Fruit fly (Drosophila melanogaster) whole organism, prepupa: Measurements from ENCODE around the gene Polr3A.
A peak's percentile ranks its signal among the peaks of the same experiment; 100 is the strongest.

Experiments
- Blimp-1 ChIP-seq: fragments of 200-800 bp; sonication (Bioruptor generic); optimal IDR thresholded peaks from 3 replicates; lab custom pipeline; 2017; ENCODE audit warnings: missing biosample characterization, missing genetic modification characterization, mild to moderate bottlenecking, moderate library complexity, missing genetic modification reagents
- CG10669 ChIP-seq: fragments of 200-800 bp; sonication (Bioruptor generic); optimal IDR thresholded peaks from 3 replicates; lab custom pipeline; 2018; ENCODE audit warnings: missing biosample characterization, mild to moderate bottlenecking, missing genetic modification characterization, moderate library complexity
- CG11294 ChIP-seq: fragments of 200-800 bp; sonication (Bioruptor generic); IDR thresholded peaks from 2 replicates; pipeline ENCODE4 v1.3.6; 2022; ENCODE audit warnings: missing biosample characterization, missing genetic modification characterization
- CG11902 ChIP-seq: fragments of 200-800 bp; sonication (Bioruptor generic); optimal IDR thresholded peaks from 3 replicates; lab custom pipeline; 2016; ENCODE audit warnings: missing biosample characterization, missing genetic modification characterization
- CG15336 ChIP-seq: fragments of 200-800 bp; sonication (Bioruptor generic); IDR thresholded peaks from 2 replicates; pipeline ENCODE4 v1.3.6; 2022; ENCODE audit warnings: missing biosample characterization, missing genetic modification characterization
- CG1621 ChIP-seq: fragments of 200-800 bp; sonication (Bioruptor generic); optimal IDR thresholded peaks from 3 replicates; lab custom pipeline; 2018; ENCODE audit warnings: missing biosample characterization, mild to moderate bottlenecking, missing genetic modification characterization
- CG16779 ChIP-seq: fragments of 200-800 bp; sonication (Bioruptor generic); optimal IDR thresholded peaks from 3 replicates; lab custom pipeline; 2017; ENCODE audit warnings: missing biosample characterization, mild to moderate bottlenecking, missing genetic modification characterization
- CG31627 ChIP-seq: fragments of 200-800 bp; sonication (Bioruptor generic); optimal IDR thresholded peaks from 3 replicates; lab custom pipeline; 2016; ENCODE audit warnings: missing biosample characterization, missing genetic modification characterization
- CG32006 ChIP-seq: fragments of 200-800 bp; sonication (Bioruptor generic); optimal IDR thresholded peaks from 3 replicates; lab custom pipeline; 2017; ENCODE audit warnings: missing biosample characterization, mild to moderate bottlenecking, missing genetic modification characterization
- CG34406 ChIP-seq: fragments of 200-800 bp; sonication (Bioruptor generic); optimal IDR thresholded peaks from 3 replicates; lab custom pipeline; 2016; ENCODE audit warnings: missing biosample characterization, missing genetic modification characterization
- CG6163 ChIP-seq: fragments of 200-800 bp; sonication (Bioruptor generic); IDR thresholded peaks from 3 replicates; pipeline ENCODE4 v1.3.6; 2022; ENCODE audit warnings: missing biosample characterization, missing genetic modification characterization
- CG6276 ChIP-seq: fragments of 200-800 bp; sonication (Bioruptor generic); optimal IDR thresholded peaks from 2 replicates; lab custom pipeline; 2017; ENCODE audit warnings: missing biosample characterization, mild to moderate bottlenecking, missing genetic modification characterization
- CG6792 ChIP-seq: fragments of 200-800 bp; sonication (Bioruptor generic); optimal IDR thresholded peaks from 3 replicates; lab custom pipeline; 2016; ENCODE audit warnings: missing biosample characterization, missing genetic modification characterization
- CG7368 ChIP-seq: fragments of 200-800 bp; sonication (Bioruptor generic); optimal IDR thresholded peaks from 3 replicates; lab custom pipeline; 2016; ENCODE audit warnings: missing biosample characterization, missing genetic modification characterization
- CG8119 ChIP-seq: fragments of 200-800 bp; sonication (Bioruptor generic); IDR thresholded peaks from 3 replicates; pipeline ENCODE4 v1.3.6; 2022; ENCODE audit warnings: missing biosample characterization, missing genetic modification characterization
- CG9139 ChIP-seq: fragments of 200-800 bp; sonication (Bioruptor generic); optimal IDR thresholded peaks from 3 replicates; lab custom pipeline; 2017; ENCODE audit warnings: missing biosample characterization, mild to moderate bottlenecking, missing genetic modification characterization
- Eip75B ChIP-seq: fragments of 200-800 bp; sonication (Bioruptor generic); optimal IDR thresholded peaks from 3 replicates; lab custom pipeline; 2016; ENCODE audit warnings: missing biosample characterization, missing genetic modification characterization
- Eip78C ChIP-seq: fragments of 200-800 bp; sonication (Bioruptor generic); peaks from one replicate; lab custom pipeline; 2016; ENCODE audit warnings: missing biosample characterization, missing genetic modification characterization
- Eip93F ChIP-seq: fragments of 200-800 bp; sonication (Bioruptor generic); optimal IDR thresholded peaks from 2 replicates; lab custom pipeline; 2016; ENCODE audit warnings: missing biosample characterization, mild to moderate bottlenecking, missing genetic modification characterization
- Ets21C ChIP-seq: fragments of 200-800 bp; sonication (Bioruptor generic); optimal IDR thresholded peaks from 3 replicates; lab custom pipeline; 2016; ENCODE audit warnings: missing biosample characterization, missing genetic modification characterization
- Ets96B ChIP-seq: fragments of 200-800 bp; optimal IDR thresholded peaks from 2 replicates; lab custom pipeline; 2019; ENCODE audit warnings: missing biosample characterization, mild to moderate bottlenecking, missing genetic modification characterization, moderate library complexity
- Gug ChIP-seq: fragments of 200-800 bp; sonication (Bioruptor generic); IDR thresholded peaks from 2 replicates; pipeline ENCODE4 v1.3.6; 2022; ENCODE audit warnings: missing biosample characterization, missing genetic modification characterization
- Hr39 ChIP-seq: fragments of 200-800 bp; sonication (Bioruptor generic); optimal IDR thresholded peaks from 2 replicates; lab custom pipeline; 2016; ENCODE audit warnings: missing biosample characterization, missing genetic modification characterization
- Hr4 ChIP-seq: fragments of 200-800 bp; sonication (Bioruptor generic); optimal IDR thresholded peaks from 3 replicates; lab custom pipeline; 2016; ENCODE audit warnings: missing biosample characterization, missing genetic modification characterization
- OdsH ChIP-seq: fragments of 200-800 bp; sonication (Bioruptor generic); optimal IDR thresholded peaks from 3 replicates; lab custom pipeline; 2016; ENCODE audit warnings: missing biosample characterization, missing genetic modification characterization
- Smox ChIP-seq: fragments of 200-800 bp; sonication (Bioruptor generic); optimal IDR thresholded peaks from 3 replicates; lab custom pipeline; 2016; ENCODE audit warnings: missing biosample characterization, missing genetic modification characterization
- Sox102F ChIP-seq: fragments of 200-800 bp; sonication (Bioruptor generic); optimal IDR thresholded peaks from 2 replicates; lab custom pipeline; 2016; ENCODE audit warnings: missing biosample characterization, mild to moderate bottlenecking, missing genetic modification characterization
- Sox14 ChIP-seq: fragments of 200-800 bp; sonication (Bioruptor generic); optimal IDR thresholded peaks from 3 replicates; lab custom pipeline; 2016; ENCODE audit warnings: missing biosample characterization, missing genetic modification characterization
- Sox15 ChIP-seq: fragments of 200-800 bp; sonication (Bioruptor generic); optimal IDR thresholded peaks from 3 replicates; lab custom pipeline; 2016; ENCODE audit warnings: missing biosample characterization, missing genetic modification characterization
- achi ChIP-seq: fragments of 200-800 bp; sonication (Bioruptor generic); optimal IDR thresholded peaks from 3 replicates; lab custom pipeline; 2016; ENCODE audit warnings: missing biosample characterization, missing genetic modification characterization
- dac ChIP-seq: fragments of 200-800 bp; sonication (Bioruptor generic); optimal IDR thresholded peaks from 2 replicates; lab custom pipeline; 2017; ENCODE audit warnings: missing biosample characterization, mild to moderate bottlenecking, missing genetic modification characterization
- eg ChIP-seq: fragments of 200-800 bp; sonication (Bioruptor generic); IDR thresholded peaks from 3 replicates; pipeline ENCODE4 v1.3.6; 2022; ENCODE audit warnings: missing biosample characterization, missing genetic modification characterization
- esn ChIP-seq: fragments of 200-800 bp; sonication (Bioruptor generic); optimal IDR thresholded peaks from 2 replicates; lab custom pipeline; 2016; ENCODE audit warnings: missing biosample characterization, mild to moderate bottlenecking, missing genetic modification characterization, moderate library complexity
- fd59A ChIP-seq: fragments of 200-800 bp; sonication (Bioruptor generic); optimal IDR thresholded peaks from 2 replicates; lab custom pipeline; 2017; ENCODE audit warnings: missing biosample characterization, mild to moderate bottlenecking, missing genetic modification characterization, missing genetic modification reagents
- fd85E ChIP-seq: fragments of 200-800 bp; sonication (Bioruptor generic); optimal IDR thresholded peaks from 3 replicates; lab custom pipeline; 2016; ENCODE audit warnings: missing biosample characterization, missing genetic modification characterization
- net ChIP-seq: fragments of 200-800 bp; sonication (Bioruptor generic); optimal IDR thresholded peaks from 3 replicates; lab custom pipeline; 2016; ENCODE audit warnings: missing biosample characterization, missing genetic modification characterization
- pdm3 ChIP-seq: fragments of 200-800 bp; sonication (Bioruptor generic); optimal IDR thresholded peaks from 3 replicates; lab custom pipeline; 2016; ENCODE audit warnings: missing biosample characterization, missing genetic modification characterization
- salr ChIP-seq, 2 experiments: fragments of 200-800 bp; sonication (Bioruptor generic); optimal IDR thresholded peaks; 3 replicates each; lab custom pipeline; 2016 to 2018; ENCODE audit warnings: missing biosample characterization in 2 of 2, missing genetic modification characterization in 2 of 2, mild to moderate bottlenecking in 1 of 2
- ss ChIP-seq, 2 experiments: fragments of 200-800 bp; sonication (Bioruptor generic); optimal IDR thresholded peaks; 2 replicates in 1 of 2; 3 replicates in 1 of 2; lab custom pipeline; 2017 to 2018; ENCODE audit warnings: mild to moderate bottlenecking in 2 of 2, missing biosample characterization in 2 of 2, missing genetic modification characterization in 2 of 2, moderate library complexity in 1 of 2
- svp ChIP-seq: fragments of 200-800 bp; sonication (Bioruptor generic); peaks from one replicate; lab custom pipeline; 2016; ENCODE audit warnings: missing biosample characterization, missing genetic modification characterization
- topi ChIP-seq: fragments of 200-800 bp; sonication (Bioruptor generic); optimal IDR thresholded peaks from 3 replicates; lab custom pipeline; 2016; ENCODE audit warnings: missing biosample characterization, missing genetic modification characterization
- vri ChIP-seq: fragments of 200-800 bp; sonication (Bioruptor generic); optimal IDR thresholded peaks from 3 replicates; lab custom pipeline; 2016; ENCODE audit warnings: missing biosample characterization, mild to moderate bottlenecking, missing genetic modification characterization

The Polr3A gene

dm6 chrX:15762723-15763122, at the start of gene Polr3A:
Polr3A (plus strand) TSS chrX:15762956.
- TF ChIP-seq CG31627 (GFP tag; lab: Kevin White, UChicago): no peak

DNA sequence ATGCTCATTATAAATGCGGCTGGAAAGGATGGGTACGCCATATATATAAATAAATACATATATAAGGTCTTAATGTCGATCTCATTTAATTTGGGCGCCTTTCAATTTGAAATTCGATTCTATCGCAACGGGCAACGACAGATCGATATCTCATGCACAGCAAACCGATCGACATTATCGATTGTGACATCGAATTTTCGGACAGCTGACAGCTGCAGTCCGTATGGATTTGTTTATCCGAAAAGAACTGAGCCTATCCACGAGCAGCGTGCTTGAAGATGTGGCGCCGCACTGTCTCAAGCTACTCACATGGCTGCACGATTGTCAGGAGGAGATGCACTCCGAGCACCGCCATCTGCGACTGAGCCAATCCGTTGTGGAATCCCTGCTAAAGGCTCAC, 30.8 kb upstream of the Polr3A start, which contains the start of gene CG8191:
TSS of gene CG8191 (plus strand) at position 211 of the 400 bp plus-strand sequence.
- TF ChIP-seq Ets21C (GFP tag; lab: Kevin White, UChicago) (no peak), Hr39 (no peak), CG7368 (no peak), CG1621 (tag; lab: Kevin White, UChicago) (no peak), CG11902 (GFP tag; lab: Kevin White, UChicago) (no peak), Eip93F (GFP tag; lab: Kevin White, UChicago) (no peak), eg (GFP tag; lab: Robert Waterston, UW) (no peak), CG6792 (GFP tag; lab: Kevin White, UChicago) (no peak), esn (GFP tag; lab: Kevin White, UChicago) (no peak), fd85E (no peak), dac (GFP tag; lab: Kevin White, UChicago) (no peak), CG34406 (GFP tag; lab: Kevin White, UChicago) (no peak)

dm6 chrX:15733192-15733892, 29.4 kb upstream of the Polr3A start:
- peak; percentile 26; the same call in 1 of the 3 replicates for TF ChIP-seq CG8119 (GFP tag; lab: Robert Waterston, UW)
- TF ChIP-seq Blimp-1 (GFP tag; lab: Kevin White, UChicago): no peak
- TF ChIP-seq CG6276: no peak
- TF ChIP-seq CG15336 (GFP tag; lab: Robert Waterston, UW): peak; percentile 60
- no peak for TF ChIP-seq CG31627 (GFP tag; lab: Kevin White, UChicago)
- TF ChIP-seq CG16779: no peak
- TF ChIP-seq CG10669: no peak
- peak; percentile 32 for TF ChIP-seq Eip78C (GFP tag; lab: Kevin White, UChicago)
- no peak for TF ChIP-seq Hr39
- peak; percentile 72 for TF ChIP-seq eg (GFP tag; lab: Robert Waterston, UW)
- TF ChIP-seq achi (GFP tag; lab: Kevin White, UChicago): no peak
- TF ChIP-seq Sox102F (GFP tag; lab: Kevin White, UChicago): no peak
- peak; percentile 47; the same call in 1 of the 3 replicates for TF ChIP-seq CG6163 (GFP tag; lab: Robert Waterston, UW)
- TF ChIP-seq CG11902 (GFP tag; lab: Kevin White, UChicago): no peak
- no peak for TF ChIP-seq CG6792 (GFP tag; lab: Kevin White, UChicago)

DNA sequence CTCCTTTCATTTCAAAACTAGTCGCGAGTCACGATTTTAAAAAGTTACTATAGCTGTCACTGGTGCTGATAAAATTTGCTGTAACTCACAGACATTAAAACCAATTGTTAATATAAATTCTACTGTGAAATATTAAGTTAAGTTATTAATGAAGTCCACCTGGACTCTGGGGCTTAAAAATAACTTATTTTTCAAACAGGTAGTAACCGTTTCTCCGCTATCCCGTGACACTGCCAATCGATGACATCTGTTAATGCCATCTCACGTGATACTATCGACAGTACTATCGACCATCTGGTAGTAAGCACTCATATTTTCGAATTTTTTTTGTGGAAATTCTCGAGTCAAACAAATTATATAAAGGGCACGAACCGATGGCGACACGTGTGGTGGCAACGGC, 28.8 kb upstream of the Polr3A start, which contains the start of the genes CG12379 and MagR:
TSS of gene CG12379 (minus strand) at position 2 of the 400 bp plus-strand sequence.
TSS of gene MagR (plus strand) at position 276 of the 400 bp plus-strand sequence.
- TF ChIP-seq CG9139 (GFP tag; lab: Kevin White, UChicago) (no peak), CG6792 (GFP tag; lab: Kevin White, UChicago) (no peak), CG8119 (GFP tag; lab: Robert Waterston, UW) (0 out of 3 replicates have a peak, but pooled peaks have one; percentile 12), CG11294 (no peak), Sox15 (GFP tag; lab: Kevin White, UChicago) (peak; percentile 8), Eip93F (GFP tag; lab: Kevin White, UChicago) (no peak), Blimp-1 (GFP tag; lab: Kevin White, UChicago) (no peak), ss (GFP tag; optimal IDR thresholded peaks at IDR 0.05; lab: Kevin White, UChicago) (no peak), Sox14 (GFP tag; lab: Kevin White, UChicago) (peak; percentile 18), svp (peak; percentile 84), CG31627 (GFP tag; lab: Kevin White, UChicago) (peak; percentile 69), Hr4 (GFP tag; lab: Kevin White, UChicago) (peak; percentile 25), CG32006 (GFP tag; lab: Kevin White, UChicago) (peak; percentile 29), CG10669 (no peak), Eip78C (GFP tag; lab: Kevin White, UChicago) (peak; percentile 77), fd59A (GFP tag; lab: Kevin White, UChicago) (peak; percentile 33), OdsH (GFP tag; lab: Kevin White, UChicago) (peak; percentile 37), salr (GFP tag; optimal IDR thresholded peaks at IDR 0.05; lab: Kevin White, UChicago) (no peak), esn (GFP tag; lab: Kevin White, UChicago) (peak; percentile 66), topi (peak; percentile 63), net (no peak), CG6163 (GFP tag; lab: Robert Waterston, UW) (no peak), vri (GFP tag; lab: Kevin White, UChicago) (no peak), pdm3 (peak; percentile 57), CG7368 (no peak), Ets96B (peak; percentile 41), dac (GFP tag; lab: Kevin White, UChicago) (no peak), CG1621 (tag; lab: Kevin White, UChicago) (no peak), Eip75B (GFP tag; lab: Kevin White, UChicago) (no peak), Smox (GFP tag; lab: Kevin White, UChicago) (peak; percentile 36), Sox102F (GFP tag; lab: Kevin White, UChicago) (no peak), eg (GFP tag; lab: Robert Waterston, UW) (0 out of 3 replicates have a peak, but pooled peaks have one; percentile 33), Gug (GFP tag; lab: Robert Waterston, UW) (peak; percentile 58)
